Fruit fly (Drosophila melanogaster) whole organism, pupa: ENCODE measurements around the gene RPA1.

ENCODE experiments used
- CG10348 ChIP-seq: fragments of 200-800 bp; sonication (Bioruptor generic); IDR thresholded peaks from 2 replicates; pipeline ENCODE4 v1.3.6; 2022; ENCODE audit warnings: missing biosample characterization, missing genetic modification characterization
- CG12605 ChIP-seq: fragments of 200-800 bp; sonication (Bioruptor generic); IDR thresholded peaks from 2 replicates; pipeline ENCODE4 v1.3.6; 2022; ENCODE audit warnings: missing biosample characterization, missing genetic modification characterization
- CG13204 ChIP-seq: fragments of 200-800 bp; sonication (Bioruptor generic); optimal IDR thresholded peaks from 2 replicates; lab custom pipeline; 2018; ENCODE audit warnings: missing biosample characterization, mild to moderate bottlenecking, missing genetic modification characterization, moderate library complexity
- CG14655 ChIP-seq: fragments of 200-800 bp; sonication (Bioruptor generic); optimal IDR thresholded peaks from 3 replicates; lab custom pipeline; 2017; ENCODE audit warnings: mild to moderate bottlenecking, missing biosample characterization, missing genetic modification reagents, missing genetic modification characterization
- CG15710 ChIP-seq: fragments of 200-800 bp; sonication (Bioruptor generic); optimal IDR thresholded peaks from 2 replicates; lab custom pipeline; 2018; ENCODE audit warnings: missing biosample characterization, mild to moderate bottlenecking, missing genetic modification characterization, moderate library complexity
- CG17806 ChIP-seq: fragments of 200-800 bp; sonication (Bioruptor generic); optimal IDR thresholded peaks from 2 replicates; lab custom pipeline; 2018; ENCODE audit warnings: missing biosample characterization, mild to moderate bottlenecking, missing genetic modification characterization, moderate library complexity
- CG32121 ChIP-seq: fragments of 200-800 bp; sonication (Bioruptor generic); IDR thresholded peaks from 2 replicates; pipeline ENCODE4 v1.3.6; 2022; ENCODE audit warnings: missing biosample characterization, missing genetic modification characterization
- CG34367 ChIP-seq: fragments of 200-800 bp; sonication (Bioruptor generic); optimal IDR thresholded peaks from 2 replicates; lab custom pipeline; 2018; ENCODE audit warnings: missing biosample characterization, mild to moderate bottlenecking, missing genetic modification characterization
- CG4496 ChIP-seq: fragments of 200-800 bp; sonication (Bioruptor generic); IDR thresholded peaks from 3 replicates; pipeline ENCODE4 v1.3.6; 2022; ENCODE audit warnings: missing biosample characterization, missing genetic modification characterization
- CG8159 ChIP-seq: fragments of 200-800 bp; sonication (Bioruptor generic); optimal IDR thresholded peaks from 3 replicates; lab custom pipeline; 2018; ENCODE audit warnings: missing biosample characterization, mild to moderate bottlenecking, missing genetic modification characterization, moderate library complexity
- CG8301 ChIP-seq: fragments of 200-800 bp; sonication (Bioruptor generic); optimal IDR thresholded peaks from 2 replicates; lab custom pipeline; 2018; ENCODE audit warnings: missing biosample characterization, mild to moderate bottlenecking, missing genetic modification characterization
- CG9948 ChIP-seq: fragments of 200-800 bp; sonication (Bioruptor generic); optimal IDR thresholded peaks from 2 replicates; lab custom pipeline; 2018; ENCODE audit warnings: missing biosample characterization, mild to moderate bottlenecking, missing genetic modification characterization, moderate library complexity
- D1 ChIP-seq: fragments of 200-800 bp; sonication (Bioruptor generic); optimal IDR thresholded peaks from 2 replicates; lab custom pipeline; 2018; ENCODE audit warnings: missing biosample characterization, mild to moderate bottlenecking, missing genetic modification characterization, moderate library complexity
- EcR ChIP-seq: fragments of 200-800 bp; sonication (Bioruptor generic); optimal IDR thresholded peaks from 3 replicates; lab custom pipeline; 2019; ENCODE audit warnings: missing biosample characterization, missing genetic modification characterization, mild to moderate bottlenecking, moderate library complexity, missing genetic modification reagents
- Ets98B ChIP-seq: fragments of 200-800 bp; sonication (Bioruptor generic); IDR thresholded peaks from 2 replicates; pipeline ENCODE4 v1.3.6; 2022; ENCODE audit warnings: missing biosample characterization, missing genetic modification characterization
- Pif1A ChIP-seq: fragments of 200-800 bp; sonication (Bioruptor generic); optimal IDR thresholded peaks from 3 replicates; lab custom pipeline; 2016; ENCODE audit warnings: missing biosample characterization, missing genetic modification characterization
- Pif1B ChIP-seq: fragments of 200-800 bp; sonication (Bioruptor generic); optimal IDR thresholded peaks from 3 replicates; lab custom pipeline; 2016; ENCODE audit warnings: missing biosample characterization, missing genetic modification characterization
- Snoo ChIP-seq: fragments of 200-800 bp; sonication (Bioruptor generic); optimal IDR thresholded peaks from 3 replicates; lab custom pipeline; 2017; ENCODE audit warnings: missing biosample characterization, mild to moderate bottlenecking, missing genetic modification characterization, inconsistent platforms
- fd96Ca ChIP-seq: fragments of 200-800 bp; sonication (Bioruptor generic); IDR thresholded peaks from 3 replicates; pipeline ENCODE4 v1.3.6; 2022; ENCODE audit warnings: missing biosample characterization, missing genetic modification characterization
- gl ChIP-seq: fragments of 200-800 bp; sonication (Bioruptor generic); optimal IDR thresholded peaks from 2 replicates; lab custom pipeline; 2018; ENCODE audit warnings: missing biosample characterization, mild to moderate bottlenecking, missing genetic modification characterization
- rn ChIP-seq: fragments of 200-800 bp; sonication (Bioruptor generic); IDR thresholded peaks from 2 replicates; pipeline ENCODE4 v1.3.6; 2022; ENCODE audit warnings: missing biosample characterization, missing genetic modification characterization

Gene RPA1

dm6 chr3R:8264302-8265080 lies at the start of gene RPA1, which contains the start of gene Mcm2:
TSS of gene RPA1 (minus strand) at chr3R:8264451.
TSS of gene Mcm2 (plus strand) at chr3R:8264970.
- no peak for TF ChIP-seq Pif1A
- peak; percentile 73 for TF ChIP-seq CG32121 (GFP tag; lab: Robert Waterston, UW)
- TF ChIP-seq CG13204 (GFP tag; lab: Kevin White, UChicago) = no peak
- TF ChIP-seq D1 (tag; lab: Kevin White, UChicago) = no peak
- no peak for TF ChIP-seq Pif1B (GFP tag; lab: Kevin White, UChicago)
- peak; percentile 83 for TF ChIP-seq CG8159 (tag; lab: Kevin White, UChicago)
- no peak for TF ChIP-seq CG14655 (GFP tag; lab: Kevin White, UChicago)
- peak; percentile 85 for TF ChIP-seq Snoo (tag; lab: Kevin White, UChicago)
- peak; percentile 85 for TF ChIP-seq CG4496 (GFP tag; lab: Robert Waterston, UW)
- TF ChIP-seq EcR (GFP tag; lab: Kevin White, UChicago) = no peak
- TF ChIP-seq CG9948 (tag; lab: Kevin White, UChicago) = peak; percentile 77
- TF ChIP-seq CG8301 (tag; lab: Kevin White, UChicago) = peak; percentile 64
- TF ChIP-seq CG34367 (tag; lab: Kevin White, UChicago) = peak; percentile 65
- peak; percentile 61; the same call in 2 of the 3 replicates for TF ChIP-seq fd96Ca
- TF ChIP-seq CG17806 = peak; percentile 70
- peak; percentile 39; the same call in 1 of the 2 replicates for TF ChIP-seq CG10348
- TF ChIP-seq Ets98B (GFP tag; lab: Robert Waterston, UW) = peak; percentile 71; the same call in 1 of the 2 replicates
- TF ChIP-seq CG15710 = peak; percentile 83
- peak; percentile 73 for TF ChIP-seq rn

- TF ChIP-seq Snoo (tag; lab: Kevin White, UChicago) (no peak), Pif1B (GFP tag; lab: Kevin White, UChicago) (no peak), gl (tag; lab: Kevin White, UChicago) (no peak), fd96Ca (no peak), EcR (GFP tag; lab: Kevin White, UChicago) (no peak), CG14655 (GFP tag; lab: Kevin White, UChicago) (no peak), CG4496 (GFP tag; lab: Robert Waterston, UW) (no peak), CG8301 (tag; lab: Kevin White, UChicago) (no peak), CG15710 (no peak), CG13204 (GFP tag; lab: Kevin White, UChicago) (no peak)
Measured at dm6 chr3R:8313038-8313437, 48.8 kb upstream of the RPA1 start, which contains the start of gene CG7483. TSS of gene CG7483 (plus strand) at chr3R:8313208.

dm6 chr3R:8312037-8312436 lies 47.8 kb upstream of the RPA1 start, which contains the start of the genes CG11694 and CG11698:
TSS of gene CG11694 (minus strand) at chr3R:8312137.
TSS of gene CG11698 (plus strand) at chr3R:8312188.
- TF ChIP-seq CG9948 (tag; lab: Kevin White, UChicago) = no peak
- TF ChIP-seq Pif1B (GFP tag; lab: Kevin White, UChicago) = no peak
- TF ChIP-seq CG10348 = no peak
- no peak for TF ChIP-seq CG8159 (tag; lab: Kevin White, UChicago)
- no peak for TF ChIP-seq CG14655 (GFP tag; lab: Kevin White, UChicago)
- TF ChIP-seq CG4496 (GFP tag; lab: Robert Waterston, UW) = no peak
- no peak for TF ChIP-seq gl (tag; lab: Kevin White, UChicago)
- no peak for TF ChIP-seq Snoo (tag; lab: Kevin White, UChicago)
- TF ChIP-seq EcR (GFP tag; lab: Kevin White, UChicago) = no peak
- no peak for TF ChIP-seq CG17806

dm6 chr3R:8310678-8311077 lies 46.4 kb upstream of the RPA1 start, which contains the start of gene CG11693:
TSS of gene CG11693 (minus strand) at chr3R:8310778.
- no peak for TF ChIP-seq CG34367 (tag; lab: Kevin White, UChicago)
- TF ChIP-seq gl (tag; lab: Kevin White, UChicago) = no peak
- no peak for TF ChIP-seq CG8159 (tag; lab: Kevin White, UChicago)
- TF ChIP-seq CG15710 = no peak
- no peak for TF ChIP-seq Pif1A
- TF ChIP-seq CG12605 (GFP tag; lab: Robert Waterston, UW) = no peak
- no peak for TF ChIP-seq CG14655 (GFP tag; lab: Kevin White, UChicago)
- TF ChIP-seq D1 (tag; lab: Kevin White, UChicago) = no peak
- TF ChIP-seq CG9948 (tag; lab: Kevin White, UChicago) = no peak
- TF ChIP-seq CG32121 (GFP tag; lab: Robert Waterston, UW) = no peak
- no peak for TF ChIP-seq EcR (GFP tag; lab: Kevin White, UChicago)
- no peak for TF ChIP-seq CG4496 (GFP tag; lab: Robert Waterston, UW)
- TF ChIP-seq Snoo (tag; lab: Kevin White, UChicago) = no peak
- no peak for TF ChIP-seq CG17806
- no peak for TF ChIP-seq CG8301 (tag; lab: Kevin White, UChicago)
- TF ChIP-seq Pif1B (GFP tag; lab: Kevin White, UChicago) = no peak
- no peak for TF ChIP-seq rn
- no peak for TF ChIP-seq fd96Ca
- TF ChIP-seq, all 21 proteins: peak for 0

- TF ChIP-seq CG14655 (GFP tag; lab: Kevin White, UChicago) (no peak), CG4496 (GFP tag; lab: Robert Waterston, UW) (no peak), CG13204 (GFP tag; lab: Kevin White, UChicago) (no peak), D1 (tag; lab: Kevin White, UChicago) (no peak), CG10348 (no peak), fd96Ca (no peak), CG34367 (tag; lab: Kevin White, UChicago) (no peak), CG32121 (GFP tag; lab: Robert Waterston, UW) (no peak), Snoo (tag; lab: Kevin White, UChicago) (no peak), CG12605 (GFP tag; lab: Robert Waterston, UW) (no peak), Pif1B (GFP tag; lab: Kevin White, UChicago) (no peak), rn (no peak), Ets98B (GFP tag; lab: Robert Waterston, UW) (no peak)
- TF ChIP-seq, all 21 proteins: peak for 0
Measured at dm6 chr3R:8308515-8308959, 44.3 kb upstream of the RPA1 start, which contains the start of gene tex. TSS of gene tex (minus strand) at chr3R:8308645.
